Worm (Caenorhabditis elegans) whole organism, midembryonic: ENCODE measurements around the gene R10D12.7.

Experiments
- flt-1 ChIP-seq: fragments of 200-800 bp; sonication (Bioruptor generic); IDR thresholded peaks from 2 replicates; pipeline ENCODE4 v1.3.6; 2022; ENCODE audit warnings: missing genetic modification characterization, missing compliant biosample characterization
- med-1 ChIP-seq: sonication (generic microtip); optimal IDR thresholded peaks from 2 replicates; lab custom pipeline; 2017; ENCODE audit warnings: missing genetic modification characterization, mild to moderate bottlenecking, missing compliant biosample characterization, antibody characterized with exemption, missing genetic modification reagents; ENCODE audit not compliant: insufficient read depth
- ref-1 ChIP-seq: fragments of 200-800 bp; sonication (Bioruptor generic); conservative IDR thresholded peaks from 2 replicates; pipeline ENCODE4 v1.3.6; 2022; ENCODE audit warnings: missing genetic modification reagents, missing genetic modification characterization, missing compliant biosample characterization
- ztf-23 ChIP-seq: fragments of 200-800 bp; sonication (Bioruptor generic); IDR thresholded peaks from 2 replicates; pipeline ENCODE4 v1.3.6; 2022; ENCODE audit warnings: missing genetic modification reagents, missing genetic modification characterization, missing compliant biosample characterization

- TF ChIP-seq flt-1 (GFP tag; lab: Robert Waterston, UW): no peak
- no peak for TF ChIP-seq ztf-23 (GFP tag; lab: Robert Waterston, UW)
- TF ChIP-seq med-1 (GFP tag; lab: Kevin White, UChicago): no peak
- no peak for TF ChIP-seq ref-1 (GFP tag; lab: Robert Waterston, UW)
These were observed 20.3 kb upstream of the R10D12.7 start, which contains the start of gene srxa-13 for ce11 chrV:13929503-13929902.
